Fruit fly (Drosophila melanogaster) whole organism, embryonic: ENCODE results near the gene Hr4.

ENCODE experiments used
- ATbp ChIP-seq: fragments of 200-800 bp; sonication (Bioruptor generic); optimal IDR thresholded peaks from 2 replicates; lab custom pipeline; 2017; ENCODE audit warnings: missing biosample characterization, mild to moderate bottlenecking, missing genetic modification characterization, missing genetic modification reagents
- Ada2b ChIP-seq: fragments of 200-800 bp; sonication (Bioruptor generic); IDR thresholded peaks from 2 replicates; pipeline ENCODE4 v1.3.6; 2022; ENCODE audit warnings: missing biosample characterization, missing genetic modification characterization
- C15 ChIP-seq: fragments of 200-800 bp; sonication (Bioruptor generic); IDR thresholded peaks from 3 replicates; pipeline ENCODE4 v1.3.6; 2022; ENCODE audit warnings: missing biosample characterization, missing genetic modification characterization
- CG11093 ChIP-seq: fragments of 200-800 bp; sonication (Bioruptor generic); IDR thresholded peaks from 3 replicates; pipeline ENCODE4 v1.3.6; 2022; ENCODE audit warnings: missing biosample characterization, missing genetic modification characterization
- CG12391 ChIP-seq: fragments of 200-800 bp; sonication (Bioruptor generic); optimal IDR thresholded peaks from 3 replicates; lab custom pipeline; 2018; ENCODE audit warnings: missing biosample characterization, mild to moderate bottlenecking, missing genetic modification characterization, moderate library complexity
- CG12744 ChIP-seq: fragments of 200-800 bp; sonication (Bioruptor generic); optimal IDR thresholded peaks from 2 replicates; lab custom pipeline; 2016; ENCODE audit warnings: missing biosample characterization, missing genetic modification characterization
- CG13296 ChIP-seq: fragments of 200-800 bp; sonication (Bioruptor generic); optimal IDR thresholded peaks from 3 replicates; lab custom pipeline; 2018; ENCODE audit warnings: missing biosample characterization, mild to moderate bottlenecking, missing genetic modification characterization
- CG13424 ChIP-seq: fragments of 200-800 bp; sonication (Bioruptor generic); optimal IDR thresholded peaks from 2 replicates; lab custom pipeline; 2019; ENCODE audit warnings: missing biosample characterization, mild to moderate bottlenecking, missing genetic modification characterization, moderate library complexity
- CG15514 ChIP-seq: fragments of 200-800 bp; sonication (Bioruptor generic); optimal IDR thresholded peaks from 3 replicates; lab custom pipeline; 2017; ENCODE audit warnings: missing biosample characterization, missing genetic modification characterization, mild to moderate bottlenecking, moderate library complexity, missing genetic modification reagents
- CG17328 ChIP-seq: fragments of 200-800 bp; sonication (Bioruptor generic); IDR thresholded peaks from 2 replicates; pipeline ENCODE4 v1.3.6; 2022; ENCODE audit warnings: missing biosample characterization, missing genetic modification characterization
- CG2120 ChIP-seq: fragments of 200-800 bp; sonication (Bioruptor generic); optimal IDR thresholded peaks from 3 replicates; lab custom pipeline; 2016; ENCODE audit warnings: missing biosample characterization, missing genetic modification characterization
- CG2129 ChIP-seq: fragments of 200-800 bp; sonication (Bioruptor generic); IDR thresholded peaks from 2 replicates; pipeline ENCODE4 v1.3.6; 2022; ENCODE audit warnings: missing biosample characterization, missing genetic modification characterization; ENCODE audit not compliant: partially characterized antibody
- CG2199 ChIP-seq: fragments of 200-800 bp; sonication (Bioruptor generic); IDR thresholded peaks from 3 replicates; pipeline ENCODE4 v1.3.6; 2022; ENCODE audit warnings: missing biosample characterization, missing genetic modification characterization
- CG33213 ChIP-seq: fragments of 200-800 bp; sonication (Bioruptor generic); optimal IDR thresholded peaks from 3 replicates; lab custom pipeline; 2016; ENCODE audit warnings: missing biosample characterization, missing genetic modification characterization
- CG3407 ChIP-seq: fragments of 200-800 bp; sonication (Bioruptor generic); optimal IDR thresholded peaks from 2 replicates; lab custom pipeline; 2018; ENCODE audit warnings: missing biosample characterization, mild to moderate bottlenecking, missing genetic modification characterization
- CG3838 ChIP-seq: fragments of 200-800 bp; sonication (Bioruptor generic); optimal IDR thresholded peaks from 3 replicates; lab custom pipeline; 2016; ENCODE audit warnings: missing biosample characterization, missing genetic modification characterization
- CG4360 ChIP-seq: fragments of 200-800 bp; sonication (Bioruptor generic); IDR thresholded peaks from 2 replicates; pipeline ENCODE4 v1.3.6; 2022; ENCODE audit warnings: missing biosample characterization, missing genetic modification characterization
- CG6254 ChIP-seq: fragments of 200-800 bp; sonication (Bioruptor generic); optimal IDR thresholded peaks from 3 replicates; lab custom pipeline; 2017; ENCODE audit warnings: mild to moderate bottlenecking, missing biosample characterization, missing genetic modification reagents, missing genetic modification characterization
- CG8944 ChIP-seq: fragments of 200-800 bp; sonication (Bioruptor generic); optimal IDR thresholded peaks from 3 replicates; lab custom pipeline; 2016; ENCODE audit warnings: missing biosample characterization, missing genetic modification characterization
- CHES-1-like ChIP-seq: fragments of 200-800 bp; sonication (Bioruptor generic); optimal IDR thresholded peaks from 2 replicates; lab custom pipeline; 2016; ENCODE audit warnings: missing biosample characterization, missing genetic modification characterization
- Dad ChIP-seq: fragments of 200-800 bp; sonication (Bioruptor generic); optimal IDR thresholded peaks from 3 replicates; lab custom pipeline; 2016; ENCODE audit warnings: missing biosample characterization, missing genetic modification characterization
- Dek ChIP-seq: fragments of 200-800 bp; sonication (Bioruptor generic); optimal IDR thresholded peaks from 3 replicates; lab custom pipeline; 2019; ENCODE audit warnings: missing biosample characterization, mild to moderate bottlenecking, missing genetic modification characterization, moderate library complexity
- H2.0 ChIP-seq: fragments of 200-800 bp; sonication (Bioruptor generic); IDR thresholded peaks from 2 replicates; pipeline ENCODE4 v1.3.6; 2022; ENCODE audit warnings: missing biosample characterization, missing genetic modification characterization
- HLH54F ChIP-seq: fragments of 200-800 bp; sonication (Bioruptor generic); optimal IDR thresholded peaks from 3 replicates; lab custom pipeline; 2016; ENCODE audit warnings: missing biosample characterization, missing genetic modification characterization
- HmgD ChIP-seq: fragments of 200-800 bp; sonication (Bioruptor generic); optimal IDR thresholded peaks from 3 replicates; lab custom pipeline; 2016; ENCODE audit warnings: missing biosample characterization, missing genetic modification characterization
- Hmx ChIP-seq: fragments of 200-800 bp; sonication (Bioruptor generic); optimal IDR thresholded peaks from 2 replicates; lab custom pipeline; 2016; ENCODE audit warnings: missing biosample characterization, missing genetic modification characterization
- Hr51 ChIP-seq, 2 experiments: fragments of 200-800 bp; sonication (Bioruptor generic); optimal IDR thresholded peaks; 2 replicates in 1 of 2; 3 replicates in 1 of 2; lab custom pipeline; 2016 to 2018; ENCODE audit warnings: missing biosample characterization in 2 of 2, missing genetic modification characterization in 2 of 2, mild to moderate bottlenecking in 1 of 2, moderate library complexity in 1 of 2
- Lhr ChIP-seq: fragments of 200-800 bp; sonication (Bioruptor generic); optimal IDR thresholded peaks from 3 replicates; lab custom pipeline; 2017; ENCODE audit warnings: mild to moderate bottlenecking, missing biosample characterization, missing genetic modification reagents, missing genetic modification characterization
- Lim3 ChIP-seq: fragments of 200-800 bp; sonication (Bioruptor generic); IDR thresholded peaks from 2 replicates; pipeline ENCODE4 v1.3.6; 2022; ENCODE audit warnings: missing biosample characterization, missing genetic modification characterization
- Oaz ChIP-seq: fragments of 200-800 bp; sonication (Bioruptor generic); IDR thresholded peaks from 2 replicates; pipeline ENCODE4 v1.3.6; 2022; ENCODE audit warnings: missing biosample characterization, missing genetic modification characterization
- TFAM ChIP-seq: fragments of 200-800 bp; sonication (Bioruptor generic); optimal IDR thresholded peaks from 2 replicates; lab custom pipeline; 2017; ENCODE audit warnings: missing biosample characterization, missing genetic modification characterization, inconsistent platforms
- Usf ChIP-seq: fragments of 200-800 bp; sonication (Bioruptor generic); optimal IDR thresholded peaks from 2 replicates; lab custom pipeline; 2017; ENCODE audit warnings: missing genotype, missing biosample characterization, missing genetic modification characterization
- ac ChIP-seq: fragments of 200-800 bp; sonication (Bioruptor generic); optimal IDR thresholded peaks from 3 replicates; lab custom pipeline; 2017; ENCODE audit warnings: missing biosample characterization, mild to moderate bottlenecking, missing genetic modification characterization
- ase ChIP-seq: fragments of 200-800 bp; sonication (Bioruptor generic); IDR thresholded peaks from 3 replicates; pipeline ENCODE4 v1.3.6; 2022; ENCODE audit warnings: missing biosample characterization, missing genetic modification characterization
- ci ChIP-seq: fragments of 200-800 bp; sonication (Bioruptor generic); IDR thresholded peaks from 3 replicates; pipeline ENCODE4 v1.3.6; 2022; ENCODE audit warnings: missing biosample characterization, missing genetic modification characterization
- crc ChIP-seq: fragments of 200-800 bp; sonication (Bioruptor generic); optimal IDR thresholded peaks from 2 replicates; lab custom pipeline; 2016; ENCODE audit warnings: missing biosample characterization, missing genetic modification characterization
- crol ChIP-seq: fragments of 200-800 bp; sonication (Bioruptor generic); IDR thresholded peaks from 2 replicates; pipeline ENCODE4 v1.3.6; 2022; ENCODE audit warnings: missing biosample characterization, missing genetic modification characterization
- lov ChIP-seq, 2 experiments: fragments of 200-800 bp in 1 of 2; fragments of >200 bp in 1 of 2; sonication (Bioruptor generic) in 1 of 2; IDR thresholded peaks in 1 of 2; optimal IDR thresholded peaks in 1 of 2; 2 replicates in 1 of 2; 3 replicates in 1 of 2; pipeline versions ENCODE4 v1.3.6 to Lab custom; 2017 to 2022; ENCODE audit warnings: missing biosample characterization in 1 of 2, missing genetic modification characterization in 1 of 2
- mld ChIP-seq: fragments of 200-800 bp; sonication (Bioruptor generic); IDR thresholded peaks from 3 replicates; pipeline ENCODE4 v1.3.6; 2022; ENCODE audit warnings: missing biosample characterization, missing genetic modification characterization; ENCODE audit not compliant: partially characterized antibody
- nau ChIP-seq: fragments of 200-800 bp; sonication (Bioruptor generic); optimal IDR thresholded peaks from 3 replicates; lab custom pipeline; 2017; ENCODE audit warnings: missing biosample characterization, mild to moderate bottlenecking, missing genetic modification characterization, missing genetic modification reagents
- oc ChIP-seq: fragments of 200-800 bp; sonication (Bioruptor generic); optimal IDR thresholded peaks from 2 replicates; lab custom pipeline; 2018; ENCODE audit warnings: missing biosample characterization, mild to moderate bottlenecking, missing genetic modification characterization, moderate library complexity
- pb ChIP-seq: fragments of 200-800 bp; sonication (Bioruptor generic); optimal IDR thresholded peaks from 3 replicates; lab custom pipeline; 2016; ENCODE audit warnings: missing biosample characterization, missing genetic modification characterization
- pita ChIP-seq: fragments of 200-800 bp; sonication (Bioruptor generic); optimal IDR thresholded peaks from 2 replicates; lab custom pipeline; 2017; ENCODE audit warnings: missing biosample characterization, mild to moderate bottlenecking, missing genetic modification characterization
- so ChIP-seq: fragments of 200-800 bp; sonication (Bioruptor generic); IDR thresholded peaks from 3 replicates; pipeline ENCODE4 v1.3.6; 2022; ENCODE audit warnings: missing biosample characterization, missing genetic modification characterization
- stc ChIP-seq: fragments of 200-800 bp; sonication (Bioruptor generic); IDR thresholded peaks from 2 replicates; pipeline ENCODE4 v1.3.6; 2022; ENCODE audit warnings: missing biosample characterization, missing genetic modification characterization
- tio ChIP-seq: fragments of 200-800 bp; sonication (Bioruptor generic); optimal IDR thresholded peaks from 2 replicates; lab custom pipeline; 2017; ENCODE audit warnings: missing biosample characterization, missing genetic modification characterization, inconsistent platforms
- toy ChIP-seq: fragments of 200-800 bp; sonication (Bioruptor generic); IDR thresholded peaks from 2 replicates; pipeline ENCODE4 v1.3.6; 2022; ENCODE audit warnings: missing biosample characterization, missing genetic modification characterization
- vvl ChIP-seq: fragments of 200-800 bp; sonication (Bioruptor generic); IDR thresholded peaks from 2 replicates; pipeline ENCODE4 v1.3.6; 2022; ENCODE audit warnings: missing biosample characterization, missing genetic modification characterization
- zf30C ChIP-seq: fragments of 200-800 bp; sonication (Bioruptor generic); optimal IDR thresholded peaks from 3 replicates; lab custom pipeline; 2018; ENCODE audit warnings: missing biosample characterization, mild to moderate bottlenecking, missing genetic modification characterization

The Hr4 gene

DNA sequence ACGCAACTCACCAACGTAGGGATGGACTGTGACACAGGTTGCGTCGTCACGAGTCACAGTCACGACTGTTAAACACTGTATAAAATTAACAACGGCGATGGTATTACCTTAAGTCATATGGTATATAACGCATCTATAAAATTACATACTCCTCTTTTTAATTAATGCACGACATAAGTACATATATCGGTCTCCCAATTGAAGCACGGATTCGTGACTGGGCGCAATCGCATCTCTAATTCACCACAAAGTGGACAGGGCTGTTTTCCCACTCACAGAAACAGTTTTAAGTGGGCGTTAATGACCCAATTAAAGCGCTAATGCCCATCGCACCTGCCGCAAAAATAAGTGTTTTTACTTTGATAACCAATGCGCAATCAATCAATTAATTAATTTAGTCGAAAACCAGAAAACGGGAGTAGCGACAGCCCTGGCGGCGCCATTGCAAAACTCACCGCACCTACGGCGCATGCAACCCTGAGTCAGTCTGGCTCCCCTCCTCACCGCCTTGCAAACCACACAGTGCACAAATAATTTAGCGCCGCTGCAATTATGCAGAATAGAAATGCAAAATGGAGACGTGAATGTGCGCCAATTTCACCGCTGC lies 99.7 kb downstream of the Hr4 start, which contains the start of gene CG4313 (continued):
- peak; percentile 42; the same call in 1 of the 2 replicates for TF ChIP-seq H2.0 (GFP tag; lab: Robert Waterston, UW)
- no peak for TF ChIP-seq stc (GFP tag; lab: Robert Waterston, UW)
- peak; percentile 49 for TF ChIP-seq CG15514 (GFP tag; lab: Kevin White, UChicago)
- TF ChIP-seq CG4360, result no peak
- TF ChIP-seq CG33213 (GFP tag; lab: Kevin White, UChicago), result peak; percentile 24
- TF ChIP-seq TFAM, result no peak
- TF ChIP-seq Ada2b (GFP tag; lab: Robert Waterston, UW), result peak; percentile 51
- peak; percentile 35 for TF ChIP-seq Dad (GFP tag; lab: Kevin White, UChicago)
- no peak for TF ChIP-seq CG2199 (GFP tag; lab: Robert Waterston, UW)
- TF ChIP-seq CG11093 (GFP tag; lab: Robert Waterston, UW), result no peak
- TF ChIP-seq mld, result peak; percentile 74; the same call in 2 of the 3 replicates
- peak; percentile 4 for TF ChIP-seq CG6254 (GFP tag; lab: Kevin White, UChicago)
- no peak for TF ChIP-seq HmgD (GFP tag; lab: Kevin White, UChicago)
- TF ChIP-seq ase (GFP tag; lab: Robert Waterston, UW), result no peak
- TF ChIP-seq CG13296 (GFP tag; lab: Kevin White, UChicago), result peak; percentile 62
- peak; percentile 49; the same call in 1 of the 3 replicates for TF ChIP-seq ci (GFP tag; lab: Robert Waterston, UW)
- TF ChIP-seq toy, result no peak
- TF ChIP-seq Lhr (GFP tag; lab: Kevin White, UChicago), result peak; percentile 13
- TF ChIP-seq ac (GFP tag; lab: Kevin White, UChicago), result no peak
- TF ChIP-seq nau (GFP tag; lab: Kevin White, UChicago), result peak; percentile 6
- TF ChIP-seq pita (GFP tag; lab: Kevin White, UChicago), result no peak
- TF ChIP-seq pb (GFP tag; lab: Kevin White, UChicago), result peak; percentile 25
- peak; percentile 26 for TF ChIP-seq CG3407 (GFP tag; lab: Kevin White, UChicago)
- peak; percentile 60 for TF ChIP-seq CG8944
- TF ChIP-seq Hmx (GFP tag; lab: Kevin White, UChicago), result peak; percentile 7
- TF ChIP-seq Hr51 (GFP tag; optimal IDR thresholded peaks at IDR 0.05; lab: Kevin White, UChicago), result peak; percentile 51 to 69
- TF ChIP-seq vvl (GFP tag; lab: Robert Waterston, UW), result peak; percentile 55
- peak; percentile 77 for TF ChIP-seq CHES-1-like (GFP tag; lab: Kevin White, UChicago)
- peak; percentile 74 for TF ChIP-seq CG12391 (tag; lab: Kevin White, UChicago)
- TF ChIP-seq ATbp (GFP tag; lab: Kevin White, UChicago), result no peak
- peak; percentile 26 for TF ChIP-seq tio
- peak; percentile 48; the same call in 1 of the 2 replicates for TF ChIP-seq CG17328 (GFP tag; lab: Robert Waterston, UW)
- TF ChIP-seq so (GFP tag; lab: Robert Waterston, UW), result 0 out of 3 replicates have a peak, but pooled peaks have one; percentile 26
- TF ChIP-seq Oaz (GFP tag; lab: Robert Waterston, UW), result peak; percentile 53; the same call in 1 of the 2 replicates
- TF ChIP-seq CG13424 (tag; lab: Kevin White, UChicago), result peak; percentile 77
- peak; percentile 88 for TF ChIP-seq CG2129 (GFP tag; lab: Robert Waterston, UW)
- 0 out of 3 replicates have a peak, but pooled peaks have one; percentile 11 for TF ChIP-seq C15
- no peak for TF ChIP-seq crol (GFP tag; lab: Robert Waterston, UW)
- TF ChIP-seq lov (optimal IDR thresholded peaks at IDR 0.05; lab: Kevin White, UChicago), result no peak
- TF ChIP-seq lov (GFP tag; IDR thresholded peaks at IDR 0.05; lab: Robert Waterston, UW), result 0 out of 3 replicates have a peak, but pooled peaks have one; percentile 41
- peak; percentile 26 for TF ChIP-seq CG12744 (GFP tag; lab: Kevin White, UChicago)
- TF ChIP-seq zf30C (GFP tag; lab: Kevin White, UChicago), result no peak
- no peak for TF ChIP-seq CG3838
- TF ChIP-seq CG2120, result peak; percentile 83
- peak; percentile 75 for TF ChIP-seq HLH54F (GFP tag; lab: Kevin White, UChicago)
- peak; percentile 24 for TF ChIP-seq Dek (tag; lab: Kevin White, UChicago)
- TF ChIP-seq Usf (GFP tag; lab: Kevin White, UChicago), result peak; percentile 29
- TF ChIP-seq crc, result peak; percentile 46
- TF ChIP-seq Lim3 (GFP tag; lab: Robert Waterston, UW), result no peak
- TF ChIP-seq oc (tag; lab: Kevin White, UChicago), result no peak
